Worm (Caenorhabditis elegans) whole organism, dauer: ENCODE measurements around the gene rml-3.

Experiments used
- unc-62 ChIP-seq: sonication (generic microtip); optimal IDR thresholded peaks from 2 replicates; lab custom pipeline; 2017; ENCODE audit warnings: missing biosample characterization, missing genetic modification reagents, missing genetic modification characterization

rml-3 gene

DNA sequence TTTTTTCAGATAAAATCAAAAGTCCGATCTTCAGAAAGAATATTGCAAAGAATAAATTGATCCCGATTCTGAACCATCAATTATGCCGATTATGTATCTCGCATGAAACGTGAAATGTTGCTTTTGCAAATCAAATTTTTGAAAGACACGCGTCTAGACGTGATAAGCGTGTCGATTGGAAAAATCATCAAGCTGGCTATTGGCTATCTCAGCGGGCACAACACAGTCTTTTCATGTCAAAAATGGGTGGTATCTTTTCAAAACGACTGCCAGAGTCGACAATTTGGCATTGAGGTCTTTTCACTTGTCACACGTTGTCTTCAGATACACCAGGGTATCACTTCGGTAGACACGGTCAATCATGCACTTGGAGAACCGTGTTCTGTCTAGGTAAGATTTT is 42.2 kb downstream of the rml-3 start, which contains the start of gene daf-9:
Gene daf-9, plus strand, starts transcription at position 301 of the 400 bp plus-strand sequence.
- TF ChIP-seq unc-62 (GFP tag; lab: Kevin White, UChicago): no peak

DNA sequence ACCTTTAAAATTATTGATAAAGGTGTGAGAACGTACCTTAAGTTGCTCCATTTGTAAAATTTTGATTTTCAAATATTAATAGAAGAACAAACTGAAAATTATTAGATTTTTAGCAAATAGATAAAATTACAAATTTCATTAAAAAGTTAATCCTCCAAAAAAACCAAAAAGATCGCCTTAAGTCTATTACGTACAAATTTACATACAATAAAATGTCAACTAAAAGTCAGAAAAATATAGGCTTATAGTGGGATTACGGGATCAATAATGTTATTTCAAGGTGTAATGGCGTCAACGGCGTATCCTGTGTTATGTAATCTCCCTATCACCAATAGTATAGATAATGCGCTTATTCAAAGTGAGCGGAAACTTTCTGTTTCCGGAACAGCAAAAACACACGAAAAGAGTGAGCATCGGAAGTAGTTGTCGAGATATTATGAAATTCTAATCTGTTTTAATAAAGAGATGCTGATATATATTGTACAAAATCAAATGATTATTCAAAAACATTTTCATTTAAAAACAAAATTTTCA is 44.6 kb downstream of the rml-3 start, which contains the start of gene ceh-54:
Gene ceh-54, minus strand, starts transcription at position 51 of the 534 bp plus-strand sequence.
- no peak for TF ChIP-seq unc-62 (GFP tag; lab: Kevin White, UChicago)

- TF ChIP-seq unc-62 (GFP tag; lab: Kevin White, UChicago): no peak
These were observed 48.9 kb downstream of the rml-3 start, which contains the start of gene T13C5.9 for ce11 chrX:6189955-6190354. Gene T13C5.9 (plus strand): TSS chrX:6190255.
